Worm (Caenorhabditis elegans): ENCODE data around the gene tbb-4.

- TF ChIP-seq ama-1 (optimal IDR thresholded peaks at IDR 0.05) (no peak), aly-2 (tag; optimal IDR thresholded peaks at IDR 0.05) (no peak), unc-62 (GFP tag; optimal IDR thresholded peaks at IDR 0.05) (no peak), elt-3 (tag; optimal IDR thresholded peaks at IDR 0.05) (no peak), nhr-12 (tag; optimal IDR thresholded peaks at IDR 0.05) (no peak), lin-39 (tag; optimal IDR thresholded peaks at IDR 0.05) (no peak), snpc-4 (tag; optimal IDR thresholded peaks at IDR 0.05) (no peak), nhr-77 (tag; optimal IDR thresholded peaks at IDR 0.05) (no peak), ZK546.5 (tag; optimal IDR thresholded peaks at IDR 0.05) (no peak), nhr-237 (tag; optimal IDR thresholded peaks at IDR 0.05) (no peak)
Measured at ce11 chrX:9411675-9412074, 25.0 kb downstream of the tbb-4 start.
